Fruit fly (Drosophila melanogaster) whole organism, embryonic: ENCODE results near the gene CG14195.

Source experiments
- Adf1 ChIP-seq: fragments of 200-800 bp; sonication (Bioruptor generic); IDR thresholded peaks from 2 replicates; pipeline ENCODE4 v1.3.6; 2022; ENCODE audit warnings: missing biosample characterization, missing genetic modification characterization
- CG10959 ChIP-seq: fragments of 200-800 bp; sonication (Bioruptor generic); IDR thresholded peaks from 2 replicates; pipeline ENCODE4 v1.3.6; 2022; ENCODE audit warnings: missing biosample characterization, missing genetic modification characterization
- CG12104 ChIP-seq: fragments of 200-800 bp; sonication (Bioruptor generic); optimal IDR thresholded peaks from 3 replicates; lab custom pipeline; 2016; ENCODE audit warnings: missing biosample characterization, missing genetic modification characterization
- CG14965 ChIP-seq: fragments of 200-800 bp; sonication (Bioruptor generic); optimal IDR thresholded peaks from 2 replicates; lab custom pipeline; 2016; ENCODE audit warnings: missing biosample characterization, missing genetic modification characterization, borderline replicate concordance
- CG1603 ChIP-seq: fragments of 200-800 bp; sonication (Bioruptor generic); optimal IDR thresholded peaks from 2 replicates; lab custom pipeline; 2019; ENCODE audit warnings: missing biosample characterization, mild to moderate bottlenecking, missing genetic modification characterization, moderate library complexity
- CG17361 ChIP-seq: fragments of 200-800 bp; sonication (Bioruptor generic); IDR thresholded peaks from 3 replicates; pipeline ENCODE4 v1.3.6; 2022; ENCODE audit warnings: missing biosample characterization, missing genetic modification characterization
- CG17385 ChIP-seq: fragments of 200-800 bp; sonication (Bioruptor generic); optimal IDR thresholded peaks from 3 replicates; lab custom pipeline; 2018; ENCODE audit warnings: missing biosample characterization, mild to moderate bottlenecking, missing genetic modification characterization
- CG17568 ChIP-seq: fragments of 200-800 bp; sonication (Bioruptor generic); optimal IDR thresholded peaks from 2 replicates; lab custom pipeline; 2018; ENCODE audit warnings: missing biosample characterization, mild to moderate bottlenecking, missing genetic modification characterization, moderate library complexity
- CG1792 ChIP-seq: fragments of 200-800 bp; sonication (Bioruptor generic); optimal IDR thresholded peaks from 2 replicates; lab custom pipeline; 2016; ENCODE audit warnings: missing biosample characterization, missing genetic modification characterization
- CG2889 ChIP-seq: fragments of 200-800 bp; sonication (Bioruptor generic); IDR thresholded peaks from 3 replicates; pipeline ENCODE4 v1.3.6; 2022; ENCODE audit warnings: missing biosample characterization, missing genetic modification characterization
- CG3163 ChIP-seq: fragments of 200-800 bp; sonication (Bioruptor generic); optimal IDR thresholded peaks from 3 replicates; lab custom pipeline; 2016; ENCODE audit warnings: missing biosample characterization, missing genetic modification characterization
- CG33557 ChIP-seq: fragments of 200-800 bp; sonication (Bioruptor generic); optimal IDR thresholded peaks from 2 replicates; lab custom pipeline; 2019; ENCODE audit warnings: missing biosample characterization, mild to moderate bottlenecking, missing genetic modification characterization, moderate library complexity
- CG4360 ChIP-seq: fragments of 200-800 bp; sonication (Bioruptor generic); IDR thresholded peaks from 2 replicates; pipeline ENCODE4 v1.3.6; 2022; ENCODE audit warnings: missing biosample characterization, missing genetic modification characterization
- CG4424 ChIP-seq: fragments of 200-800 bp; sonication (Bioruptor generic); optimal IDR thresholded peaks from 3 replicates; lab custom pipeline; 2016; ENCODE audit warnings: missing biosample characterization, missing genetic modification characterization
- CG4730 ChIP-seq: fragments of 200-800 bp; sonication (Bioruptor generic); IDR thresholded peaks from 2 replicates; pipeline ENCODE4 v1.3.6; 2022; ENCODE audit warnings: missing biosample characterization, missing genetic modification characterization
- CG4820 ChIP-seq: fragments of 200-800 bp; sonication (Bioruptor generic); optimal IDR thresholded peaks from 3 replicates; lab custom pipeline; 2016; ENCODE audit warnings: missing biosample characterization, missing genetic modification characterization
- CG5245 ChIP-seq: fragments of 200-800 bp; sonication (Bioruptor generic); optimal IDR thresholded peaks from 3 replicates; lab custom pipeline; 2016; ENCODE audit warnings: missing biosample characterization, missing genetic modification characterization
- CG6791 ChIP-seq: fragments of 200-800 bp; sonication (Bioruptor generic); IDR thresholded peaks from 3 replicates; pipeline ENCODE4 v1.3.6; 2022; ENCODE audit warnings: missing biosample characterization, missing genetic modification characterization; ENCODE audit not compliant: partially characterized antibody
- CG7745 ChIP-seq: fragments of 200-800 bp; sonication (Bioruptor generic); optimal IDR thresholded peaks from 2 replicates; lab custom pipeline; 2018; ENCODE audit warnings: missing biosample characterization, mild to moderate bottlenecking, missing genetic modification characterization, moderate library complexity
- CG8924 ChIP-seq: fragments of 200-800 bp; optimal IDR thresholded peaks from 3 replicates; lab custom pipeline; 2019; ENCODE audit warnings: missing biosample characterization, mild to moderate bottlenecking, missing genetic modification characterization, moderate library complexity
- CG8944 ChIP-seq: fragments of 200-800 bp; sonication (Bioruptor generic); optimal IDR thresholded peaks from 3 replicates; lab custom pipeline; 2016; ENCODE audit warnings: missing biosample characterization, missing genetic modification characterization
- Dip3 ChIP-seq: fragments of 200-800 bp; sonication (Bioruptor generic); optimal IDR thresholded peaks from 3 replicates; lab custom pipeline; 2016; ENCODE audit warnings: missing biosample characterization, missing genetic modification characterization
- E2f2 ChIP-seq: fragments of 200-800 bp; sonication (Bioruptor generic); IDR thresholded peaks from 2 replicates; pipeline ENCODE4 v1.3.6; 2022; ENCODE audit warnings: missing biosample characterization, missing genetic modification characterization
- ERR ChIP-seq: fragments of 200-800 bp; sonication (Bioruptor generic); optimal IDR thresholded peaks from 2 replicates; lab custom pipeline; 2016; ENCODE audit warnings: missing biosample characterization, missing genetic modification characterization
- Eip74EF ChIP-seq, 2 experiments: fragments of 200-800 bp in 1 of 2; fragments of >200 bp in 1 of 2; sonication (Bioruptor generic) in 1 of 2; optimal IDR thresholded peaks; 2 replicates each; lab custom pipeline; 2017 to 2019; ENCODE audit warnings: missing biosample characterization in 2 of 2, missing genetic modification characterization in 2 of 2, mild to moderate bottlenecking in 1 of 2, moderate library complexity in 1 of 2
- GATAe ChIP-seq: fragments of 200-800 bp; sonication (Bioruptor generic); conservative IDR thresholded peaks from 2 replicates; pipeline ENCODE4 v1.3.6; 2022; ENCODE audit warnings: missing biosample characterization, missing genetic modification characterization
- HmgZ ChIP-seq: fragments of 200-800 bp; sonication (Bioruptor generic); optimal IDR thresholded peaks from 2 replicates; lab custom pipeline; 2018; ENCODE audit warnings: missing biosample characterization, mild to moderate bottlenecking, missing genetic modification characterization
- Hmr ChIP-seq: fragments of 200-800 bp; sonication (Bioruptor generic); optimal IDR thresholded peaks from 3 replicates; lab custom pipeline; 2017; ENCODE audit warnings: mild to moderate bottlenecking, missing biosample characterization, missing genetic modification reagents, missing genetic modification characterization
- Kr ChIP-seq: fragments of 200-800 bp; sonication (Bioruptor generic); optimal IDR thresholded peaks from 2 replicates; lab custom pipeline; 2017; ENCODE audit warnings: missing biosample characterization, mild to moderate bottlenecking, missing genetic modification characterization
- Lim3 ChIP-seq: fragments of 200-800 bp; sonication (Bioruptor generic); IDR thresholded peaks from 2 replicates; pipeline ENCODE4 v1.3.6; 2022; ENCODE audit warnings: missing biosample characterization, missing genetic modification characterization
- MESR4 ChIP-seq: fragments of 200-800 bp; sonication (Bioruptor generic); optimal IDR thresholded peaks from 2 replicates; lab custom pipeline; 2018; ENCODE audit warnings: missing biosample characterization, mild to moderate bottlenecking, missing genetic modification characterization, moderate library complexity
- Meics ChIP-seq: fragments of 200-800 bp; sonication (Bioruptor generic); optimal IDR thresholded peaks from 2 replicates; lab custom pipeline; 2017; ENCODE audit warnings: missing biosample characterization, mild to moderate bottlenecking, missing genetic modification characterization
- NfI ChIP-seq: fragments of 200-800 bp; sonication (Bioruptor generic); optimal IDR thresholded peaks from 3 replicates; lab custom pipeline; 2018; ENCODE audit warnings: missing biosample characterization, mild to moderate bottlenecking, missing genetic modification characterization, moderate library complexity
- bcd ChIP-seq: fragments of 200-800 bp; sonication (Bioruptor generic); optimal IDR thresholded peaks from 2 replicates; lab custom pipeline; 2017; ENCODE audit warnings: missing biosample characterization, mild to moderate bottlenecking, missing genetic modification characterization
- dysf ChIP-seq: fragments of 200-800 bp; sonication (Bioruptor generic); IDR thresholded peaks from 3 replicates; pipeline ENCODE4 v1.3.6; 2022; ENCODE audit warnings: missing biosample characterization, missing genetic modification characterization
- emc ChIP-seq: fragments of 200-800 bp; sonication (Bioruptor generic); optimal IDR thresholded peaks from 2 replicates; lab custom pipeline; 2016; ENCODE audit warnings: missing biosample characterization, missing genetic modification characterization
- ftz-f1 ChIP-seq: fragments of 200-800 bp; sonication (Bioruptor generic); optimal IDR thresholded peaks from 2 replicates; lab custom pipeline; 2016; ENCODE audit warnings: missing biosample characterization, missing genetic modification characterization
- fu2 ChIP-seq: fragments of 200-800 bp; sonication (Bioruptor generic); optimal IDR thresholded peaks from 2 replicates; lab custom pipeline; 2016; ENCODE audit warnings: missing biosample characterization, missing genetic modification characterization
- gro ChIP-seq: fragments of 200-800 bp; sonication (Bioruptor generic); optimal IDR thresholded peaks from 2 replicates; lab custom pipeline; 2016; ENCODE audit warnings: missing biosample characterization, missing genetic modification characterization
- gsb-n ChIP-seq: fragments of 200-800 bp; sonication (Bioruptor generic); optimal IDR thresholded peaks from 3 replicates; lab custom pipeline; 2018; ENCODE audit warnings: missing biosample characterization, mild to moderate bottlenecking, missing genetic modification characterization
- h ChIP-seq: fragments of >200 bp; optimal IDR thresholded peaks from 2 replicates; lab custom pipeline; 2017
- jumu ChIP-seq: fragments of 200-800 bp; sonication (Bioruptor generic); optimal IDR thresholded peaks from 3 replicates; lab custom pipeline; 2016; ENCODE audit warnings: missing biosample characterization, missing genetic modification characterization
- lbe ChIP-seq: fragments of 200-800 bp; sonication (Bioruptor generic); optimal IDR thresholded peaks from 2 replicates; lab custom pipeline; 2016; ENCODE audit warnings: missing biosample characterization, mild to moderate bottlenecking, missing genetic modification characterization
- maf-S ChIP-seq: fragments of 200-800 bp; sonication (Bioruptor generic); optimal IDR thresholded peaks from 2 replicates; lab custom pipeline; 2016; ENCODE audit warnings: missing biosample characterization, missing genetic modification characterization
- pnt ChIP-seq: fragments of 200-800 bp; sonication (Bioruptor generic); optimal IDR thresholded peaks from 3 replicates; lab custom pipeline; 2016; ENCODE audit warnings: missing biosample characterization, missing genetic modification characterization
- slbo ChIP-seq: fragments of 200-800 bp; sonication (Bioruptor generic); IDR thresholded peaks from 2 replicates; pipeline ENCODE4 v1.3.6; 2022; ENCODE audit warnings: missing biosample characterization, missing genetic modification characterization
- slou ChIP-seq: fragments of 200-800 bp; sonication (Bioruptor generic); optimal IDR thresholded peaks from 3 replicates; lab custom pipeline; 2016; ENCODE audit warnings: missing biosample characterization, missing genetic modification characterization
- slp2 ChIP-seq: fragments of 200-800 bp; sonication (Bioruptor generic); optimal IDR thresholded peaks from 2 replicates; lab custom pipeline; 2016; ENCODE audit warnings: missing biosample characterization, missing genetic modification characterization
- sqz ChIP-seq: fragments of 200-800 bp; sonication (Bioruptor generic); optimal IDR thresholded peaks from 3 replicates; lab custom pipeline; 2018; ENCODE audit warnings: missing biosample characterization, mild to moderate bottlenecking, missing genetic modification characterization
- tna ChIP-seq: fragments of 200-800 bp; sonication (Bioruptor generic); IDR thresholded peaks from 2 replicates; pipeline ENCODE4 v1.3.6; 2022; ENCODE audit warnings: missing biosample characterization, missing genetic modification characterization; ENCODE audit not compliant: partially characterized antibody

Gene CG14195

dm6 chrX:19165144-19166011, 46.5 kb downstream of the CG14195 start (continued):
- TF ChIP-seq bcd (GFP tag; lab: Kevin White, UChicago) (no peak), Eip74EF (GFP tag; optimal IDR thresholded peaks at IDR 0.05; lab: Kevin White, UChicago) (no peak), CG33557 (GFP tag; lab: Kevin White, UChicago) (no peak), h (lab: Kevin White, UChicago) (no peak), gro (GFP tag; lab: Kevin White, UChicago) (no peak), fu2 (no peak), E2f2 (GFP tag; lab: Robert Waterston, UW) (no peak), Hmr (peak; percentile 20), CG17385 (no peak), lbe (GFP tag; lab: Kevin White, UChicago) (no peak), CG17568 (GFP tag; lab: Kevin White, UChicago) (no peak), CG2889 (GFP tag; lab: Robert Waterston, UW) (no peak), CG8924 (tag; lab: Kevin White, UChicago) (no peak), tna (GFP tag; lab: Robert Waterston, UW) (no peak), CG4820 (GFP tag; lab: Kevin White, UChicago) (no peak), dysf (GFP tag; lab: Robert Waterston, UW) (peak; percentile 15; the same call in 1 of the 3 replicates), Kr (no peak), MESR4 (GFP tag; lab: Kevin White, UChicago) (no peak), slou (no peak), gsb-n (tag; lab: Kevin White, UChicago) (no peak), CG6791 (GFP tag; lab: Robert Waterston, UW) (no peak), CG4360 (GFP tag; lab: Robert Waterston, UW) (no peak), CG10959 (GFP tag; lab: Robert Waterston, UW) (no peak), NfI (GFP tag; lab: Kevin White, UChicago) (no peak), jumu (GFP tag; lab: Kevin White, UChicago) (no peak), sqz (GFP tag; lab: Kevin White, UChicago) (no peak), Dip3 (GFP tag; lab: Kevin White, UChicago) (no peak), GATAe (GFP tag; lab: Robert Waterston, UW) (no peak), maf-S (GFP tag; lab: Kevin White, UChicago) (no peak), HmgZ (tag; lab: Kevin White, UChicago) (no peak), Lim3 (GFP tag; lab: Robert Waterston, UW) (no peak), slp2 (no peak), CG17361 (GFP tag; lab: Robert Waterston, UW) (0 out of 3 replicates have a peak, but pooled peaks have one; percentile 23), CG5245 (GFP tag; lab: Kevin White, UChicago) (no peak), CG3163 (no peak), CG1792 (GFP tag; lab: Kevin White, UChicago) (no peak), CG14965 (GFP tag; lab: Kevin White, UChicago) (no peak), emc (GFP tag; lab: Kevin White, UChicago) (no peak), Meics (GFP tag; lab: Kevin White, UChicago) (peak; percentile 40), CG4424 (GFP tag; lab: Kevin White, UChicago) (no peak), ERR (GFP tag; lab: Kevin White, UChicago) (no peak), CG1603 (tag; lab: Kevin White, UChicago) (no peak), CG8944 (GFP tag; lab: Kevin White, UChicago) (no peak), slbo (GFP tag; lab: Robert Waterston, UW) (peak; percentile 39), pnt (GFP tag; lab: Kevin White, UChicago) (no peak), ftz-f1 (no peak), CG12104 (GFP tag; lab: Kevin White, UChicago) (no peak), Adf1 (peak; percentile 97), CG4730 (GFP tag; lab: Robert Waterston, UW) (no peak), CG7745 (tag; lab: Kevin White, UChicago) (no peak)
